Fruit fly (Drosophila melanogaster): ENCODE results near the gene CG34429.

DNA sequence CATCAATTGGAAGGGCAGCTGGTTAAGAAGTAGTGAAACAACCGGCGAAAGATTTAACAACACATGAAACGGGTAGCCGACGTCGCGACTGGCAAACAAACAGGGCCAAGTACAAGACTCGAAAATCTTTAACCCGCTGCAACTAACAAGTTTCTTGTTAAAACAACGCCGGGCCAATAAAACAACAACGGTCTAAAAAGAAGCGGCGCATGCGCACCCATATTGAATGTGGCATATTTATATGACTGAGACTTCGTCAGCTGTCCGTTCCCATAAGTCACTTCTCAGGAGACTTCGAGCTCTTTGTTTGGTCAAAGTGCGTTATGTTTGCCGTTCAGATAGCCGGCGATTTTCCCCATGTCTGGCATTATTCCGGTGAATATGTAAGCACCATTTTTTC, 48.6 kb downstream of the CG34429 start:
- TF ChIP-seq Smox (GFP tag; optimal IDR thresholded peaks at IDR 0.05) (no peak), Sox15 (GFP tag; optimal IDR thresholded peaks at IDR 0.05) (no peak), Lpt (GFP tag; optimal IDR thresholded peaks at IDR 0.05) (no peak), CG3032 (tag; optimal IDR thresholded peaks at IDR 0.05) (no peak), topi (GFP tag; optimal IDR thresholded peaks at IDR 0.05) (no peak), dsx (GFP tag; optimal IDR thresholded peaks at IDR 0.05; ENCODE audit: poor library complexity, severe bottlenecking) (no peak), fkh (GFP tag; optimal IDR thresholded peaks at IDR 0.05) (peak; percentile 26), acj6 (GFP tag; optimal IDR thresholded peaks at IDR 0.05) (no peak), eg (GFP tag; IDR thresholded peaks at IDR 0.05) (no peak), fd59A (GFP tag; optimal IDR thresholded peaks at IDR 0.05) (no peak), Hr39 (GFP tag; optimal IDR thresholded peaks at IDR 0.05) (no peak)

Measured in whole organism, prepupa.